Fruit fly (Drosophila melanogaster) whole organism, pupa: ENCODE measurements around the gene sds22.

ENCODE experiments used
- CG10348 ChIP-seq: fragments of 200-800 bp; sonication (Bioruptor generic); IDR thresholded peaks from 2 replicates; pipeline ENCODE4 v1.3.6; 2022; ENCODE audit warnings: missing biosample characterization, missing genetic modification characterization
- CG12605 ChIP-seq: fragments of 200-800 bp; sonication (Bioruptor generic); IDR thresholded peaks from 2 replicates; pipeline ENCODE4 v1.3.6; 2022; ENCODE audit warnings: missing biosample characterization, missing genetic modification characterization
- CG13204 ChIP-seq: fragments of 200-800 bp; sonication (Bioruptor generic); optimal IDR thresholded peaks from 2 replicates; lab custom pipeline; 2018; ENCODE audit warnings: missing biosample characterization, mild to moderate bottlenecking, missing genetic modification characterization, moderate library complexity
- CG14655 ChIP-seq: fragments of 200-800 bp; sonication (Bioruptor generic); optimal IDR thresholded peaks from 3 replicates; lab custom pipeline; 2017; ENCODE audit warnings: mild to moderate bottlenecking, missing biosample characterization, missing genetic modification reagents, missing genetic modification characterization
- CG15710 ChIP-seq: fragments of 200-800 bp; sonication (Bioruptor generic); optimal IDR thresholded peaks from 2 replicates; lab custom pipeline; 2018; ENCODE audit warnings: missing biosample characterization, mild to moderate bottlenecking, missing genetic modification characterization, moderate library complexity
- CG32121 ChIP-seq: fragments of 200-800 bp; sonication (Bioruptor generic); IDR thresholded peaks from 2 replicates; pipeline ENCODE4 v1.3.6; 2022; ENCODE audit warnings: missing biosample characterization, missing genetic modification characterization
- CG34367 ChIP-seq: fragments of 200-800 bp; sonication (Bioruptor generic); optimal IDR thresholded peaks from 2 replicates; lab custom pipeline; 2018; ENCODE audit warnings: missing biosample characterization, mild to moderate bottlenecking, missing genetic modification characterization
- CG8301 ChIP-seq: fragments of 200-800 bp; sonication (Bioruptor generic); optimal IDR thresholded peaks from 2 replicates; lab custom pipeline; 2018; ENCODE audit warnings: missing biosample characterization, mild to moderate bottlenecking, missing genetic modification characterization
- D1 ChIP-seq: fragments of 200-800 bp; sonication (Bioruptor generic); optimal IDR thresholded peaks from 2 replicates; lab custom pipeline; 2018; ENCODE audit warnings: missing biosample characterization, mild to moderate bottlenecking, missing genetic modification characterization, moderate library complexity
- EcR ChIP-seq: fragments of 200-800 bp; sonication (Bioruptor generic); optimal IDR thresholded peaks from 3 replicates; lab custom pipeline; 2019; ENCODE audit warnings: missing biosample characterization, missing genetic modification characterization, mild to moderate bottlenecking, moderate library complexity, missing genetic modification reagents
- Ets98B ChIP-seq: fragments of 200-800 bp; sonication (Bioruptor generic); IDR thresholded peaks from 2 replicates; pipeline ENCODE4 v1.3.6; 2022; ENCODE audit warnings: missing biosample characterization, missing genetic modification characterization
- Pif1A ChIP-seq: fragments of 200-800 bp; sonication (Bioruptor generic); optimal IDR thresholded peaks from 3 replicates; lab custom pipeline; 2016; ENCODE audit warnings: missing biosample characterization, missing genetic modification characterization
- Pif1B ChIP-seq: fragments of 200-800 bp; sonication (Bioruptor generic); optimal IDR thresholded peaks from 3 replicates; lab custom pipeline; 2016; ENCODE audit warnings: missing biosample characterization, missing genetic modification characterization

sds22 gene

dm6 chr3R:17434330-17434729, 42.9 kb downstream of the sds22 start, which contains the start of gene CG44090:
Gene CG44090 (minus strand): TSS chr3R:17434430.
- TF ChIP-seq CG14655 (GFP tag; lab: Kevin White, UChicago): no peak
- no peak for TF ChIP-seq CG34367 (tag; lab: Kevin White, UChicago)
- TF ChIP-seq CG10348 (GFP tag; lab: Robert Waterston, UW): no peak
- no peak for TF ChIP-seq Ets98B (GFP tag; lab: Robert Waterston, UW)
- TF ChIP-seq Pif1A (GFP tag; lab: Kevin White, UChicago): no peak
- TF ChIP-seq CG15710 (tag; lab: Kevin White, UChicago): no peak
- TF ChIP-seq CG12605: no peak
- TF ChIP-seq D1 (tag; lab: Kevin White, UChicago): no peak
- TF ChIP-seq CG32121 (GFP tag; lab: Robert Waterston, UW): no peak
- TF ChIP-seq EcR (GFP tag; lab: Kevin White, UChicago): no peak
- TF ChIP-seq CG8301 (tag; lab: Kevin White, UChicago): no peak

DNA sequence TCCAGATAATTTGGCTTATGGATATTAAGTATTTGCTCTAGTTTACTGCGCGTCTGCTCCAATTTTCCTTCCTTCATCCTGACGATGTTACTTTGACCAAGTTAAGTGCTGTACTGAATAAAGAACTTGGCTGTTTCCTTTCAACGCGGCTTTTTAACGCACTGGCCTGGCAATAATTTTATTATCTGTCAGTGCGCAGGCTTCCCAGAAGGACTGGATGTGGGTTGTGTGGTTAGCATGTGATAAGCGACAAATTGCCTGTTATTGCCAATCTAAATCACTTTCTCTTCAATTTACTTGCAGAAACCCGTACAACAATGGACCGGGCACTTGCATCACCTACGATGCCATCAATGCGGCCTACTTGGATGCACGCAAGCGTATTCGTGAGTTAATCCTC, 49.2 kb downstream of the sds22 start, which contains the start of gene CG14331:
TSS of gene CG14331 (minus strand) at position 101 of the 400 bp plus-strand sequence.
- TF ChIP-seq CG14655 (GFP tag; lab: Kevin White, UChicago) (no peak), CG13204 (GFP tag; lab: Kevin White, UChicago) (no peak), Pif1B (no peak)
